Fruit fly (Drosophila melanogaster) Kc167 (cell line): ENCODE measurements around the gene cnc.

Experiments
- Myc ChIP-seq: fragments of >200 bp; optimal IDR thresholded peaks from 2 replicates; lab custom pipeline; 2017; ENCODE audit warnings: missing external identifiers
- h ChIP-seq: fragments of >200 bp; optimal IDR thresholded peaks from 3 replicates; lab custom pipeline; 2018; ENCODE audit warnings: missing external identifiers

- TF ChIP-seq h (lab: Kevin White, UChicago) = no peak
- no peak for TF ChIP-seq Myc
Observed at dm6 chr3R:23140280-23140679, 86.2 kb downstream of the cnc start.
